Fruit fly (Drosophila melanogaster) whole organism: ENCODE measurements around the gene CG40439.
"Not testable (repeated sequence)": the region's sequence is repeated elsewhere in the genome, so short reads cannot be mapped to it uniquely, and the experiment has no call there.

Experiments used
- CG8478 ChIP-seq: fragments of >200 bp; optimal IDR thresholded peaks from 2 replicates; lab custom pipeline; 2018; ENCODE audit warnings: inconsistent platforms
- Dll ChIP-seq: fragments of >200 bp; optimal IDR thresholded peaks from 2 replicates; lab custom pipeline; 2017
- EcR ChIP-seq, 2 experiments: fragments of >200 bp; optimal IDR thresholded peaks; 2 replicates each; lab custom pipeline; 2017; ENCODE audit warnings: missing biosample characterization in 2 of 2, missing genetic modification characterization in 2 of 2, missing genetic modification reagents in 2 of 2
- pan ChIP-seq: fragments of >200 bp; optimal IDR thresholded peaks from 2 replicates; lab custom pipeline; 2017
- psq ChIP-seq: fragments of >200 bp; optimal IDR thresholded peaks from 2 replicates; lab custom pipeline; 2017
- usp ChIP-seq: fragments of >200 bp; optimal IDR thresholded peaks from 2 replicates; lab custom pipeline; 2017; ENCODE audit warnings: missing biosample characterization, missing genetic modification characterization, mixed read lengths

The CG40439 gene

dm6 chr2L:22798269-22798668 lies at the start of gene CG40439:
TSS of gene CG40439 (minus strand) at chr2L:22798276.
- TF ChIP-seq pan (lab: Kevin White, UChicago); Dll (lab: Kevin White, UChicago); EcR (GFP tag; optimal IDR thresholded peaks at IDR 0.05; lab: Kevin White, UChicago): not testable (repeated sequence)

DNA sequence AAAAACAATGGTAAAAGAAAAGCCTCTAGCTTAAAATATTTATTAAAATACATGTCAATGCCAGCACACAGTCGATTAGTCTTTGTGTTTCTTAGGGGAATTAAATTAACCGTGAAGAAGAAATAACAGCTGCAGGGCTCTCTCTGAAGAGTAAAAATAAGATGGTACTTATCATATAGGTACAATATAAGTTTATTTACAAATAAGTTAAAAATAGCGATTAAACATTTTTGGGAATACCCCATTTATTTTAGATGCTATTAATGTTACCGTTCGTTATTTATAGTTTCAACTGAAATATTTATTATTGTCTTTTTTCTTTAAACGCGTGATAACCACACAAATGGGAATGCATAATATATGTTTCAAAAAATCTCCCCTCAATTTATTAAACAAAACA lies 45.8 kb upstream of the CG40439 start, which contains the start of gene CG17715:
CG17715 (plus strand) TSS at position 301 of the 400 bp plus-strand sequence.
- TF ChIP-seq usp (GFP tag; lab: Kevin White, UChicago); EcR (GFP tag; optimal IDR thresholded peaks at IDR 0.05; lab: Kevin White, UChicago); pan (lab: Kevin White, UChicago): not testable (repeated sequence)

DNA sequence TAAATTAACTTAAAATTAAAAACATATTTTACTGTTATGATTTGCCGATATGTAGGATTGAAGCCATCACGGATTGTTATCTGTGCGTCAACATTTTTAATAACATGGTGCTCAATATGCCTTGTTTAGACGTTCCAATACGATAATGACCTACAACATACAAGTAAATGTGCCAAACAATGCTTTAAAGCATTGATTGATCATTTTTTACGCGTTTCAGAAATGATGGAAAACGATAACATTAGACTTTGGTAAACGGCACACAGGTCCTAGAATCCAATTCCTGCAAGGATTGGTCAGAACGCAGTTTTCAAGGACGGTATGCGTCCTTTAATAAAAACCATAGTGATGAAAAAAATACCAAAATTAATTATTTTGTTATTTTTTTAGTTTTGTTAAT lies 39.9 kb downstream of the CG40439 start:
- TF ChIP-seq pan (lab: Kevin White, UChicago) (no peak), psq (lab: Kevin White, UChicago) (no peak), CG8478 (lab: Kevin White, UChicago) (no peak), Dll (lab: Kevin White, UChicago) (no peak), usp (GFP tag; lab: Kevin White, UChicago) (no peak), EcR (GFP tag; optimal IDR thresholded peaks at IDR 0.05; lab: Kevin White, UChicago) (no peak)

dm6 chr2L:22756281-22756680 lies 41.8 kb downstream of the CG40439 start, which contains the start of gene CG40006:
TSS of gene CG40006 (minus strand) at chr2L:22756349.
- TF ChIP-seq pan (lab: Kevin White, UChicago) (no peak), usp (GFP tag; lab: Kevin White, UChicago) (no peak), psq (lab: Kevin White, UChicago) (no peak), Dll (lab: Kevin White, UChicago) (no peak), CG8478 (lab: Kevin White, UChicago) (no peak), EcR (GFP tag; optimal IDR thresholded peaks at IDR 0.05; lab: Kevin White, UChicago) (no peak)
